Fruit fly (Drosophila melanogaster) whole organism, embryonic: ENCODE data around the gene CG12814.

Source experiments
- ATbp ChIP-seq: fragments of 200-800 bp; sonication (Bioruptor generic); optimal IDR thresholded peaks from 2 replicates; lab custom pipeline; 2017; ENCODE audit warnings: missing biosample characterization, mild to moderate bottlenecking, missing genetic modification characterization, missing genetic modification reagents
- Aef1 ChIP-seq: fragments of 200-800 bp; sonication (Bioruptor generic); IDR thresholded peaks from 3 replicates; pipeline ENCODE4 v1.3.6; 2022; ENCODE audit warnings: missing biosample characterization, missing genetic modification characterization
- Awh ChIP-seq: fragments of 200-800 bp; sonication (Bioruptor generic); IDR thresholded peaks from 2 replicates; pipeline ENCODE4, ENCODE4 v1.3.6; 2022; ENCODE audit warnings: missing biosample characterization, missing genetic modification characterization
- B-H1 ChIP-seq: fragments of 200-800 bp; sonication (Bioruptor generic); IDR thresholded peaks from 3 replicates; pipeline ENCODE4 v1.3.6; 2022; ENCODE audit warnings: missing biosample characterization, missing genetic modification characterization
- Bgb ChIP-seq: fragments of 200-800 bp; sonication (Bioruptor generic); IDR thresholded peaks from 2 replicates; pipeline ENCODE4 v1.3.6; 2022; ENCODE audit warnings: missing biosample characterization, missing genetic modification characterization; ENCODE audit not compliant: partially characterized antibody
- BtbVII ChIP-seq: fragments of 200-800 bp; sonication (Bioruptor generic); optimal IDR thresholded peaks from 3 replicates; lab custom pipeline; 2017; ENCODE audit warnings: missing biosample characterization, mild to moderate bottlenecking, missing genetic modification characterization
- C15 ChIP-seq: fragments of 200-800 bp; sonication (Bioruptor generic); IDR thresholded peaks from 3 replicates; pipeline ENCODE4 v1.3.6; 2022; ENCODE audit warnings: missing biosample characterization, missing genetic modification characterization
- CG11085 ChIP-seq: fragments of 200-800 bp; sonication (Bioruptor generic); IDR thresholded peaks from 2 replicates; pipeline ENCODE4 v1.3.6; 2022; ENCODE audit warnings: missing biosample characterization, missing genetic modification characterization
- CG12071 ChIP-seq: fragments of 200-800 bp; sonication (Bioruptor generic); optimal IDR thresholded peaks from 3 replicates; lab custom pipeline; 2018; ENCODE audit warnings: missing biosample characterization, mild to moderate bottlenecking, missing genetic modification characterization
- CG12219 ChIP-seq: fragments of 200-800 bp; sonication (Bioruptor generic); optimal IDR thresholded peaks from 3 replicates; lab custom pipeline; 2018; ENCODE audit warnings: missing biosample characterization, mild to moderate bottlenecking, missing genetic modification characterization
- CG12299 ChIP-seq: fragments of 200-800 bp; sonication (Bioruptor generic); optimal IDR thresholded peaks from 2 replicates; lab custom pipeline; 2018; ENCODE audit warnings: missing biosample characterization, mild to moderate bottlenecking, missing genetic modification characterization
- CG1233 ChIP-seq: fragments of 200-800 bp; sonication (Bioruptor generic); optimal IDR thresholded peaks from 4 replicates; lab custom pipeline; 2018; ENCODE audit warnings: missing biosample characterization, mild to moderate bottlenecking, missing genetic modification characterization
- CG12744 ChIP-seq: fragments of 200-800 bp; sonication (Bioruptor generic); optimal IDR thresholded peaks from 2 replicates; lab custom pipeline; 2016; ENCODE audit warnings: missing biosample characterization, missing genetic modification characterization
- CG14667 ChIP-seq: fragments of 200-800 bp; sonication (Bioruptor generic); IDR thresholded peaks from 2 replicates; pipeline ENCODE4 v1.3.6; 2022; ENCODE audit warnings: missing biosample characterization, missing genetic modification characterization
- CG14710 ChIP-seq: fragments of 200-800 bp; sonication (Bioruptor generic); optimal IDR thresholded peaks from 3 replicates; lab custom pipeline; 2019; ENCODE audit warnings: missing biosample characterization, mild to moderate bottlenecking, missing genetic modification characterization, moderate library complexity
- CG15696 ChIP-seq: fragments of 200-800 bp; sonication (Bioruptor generic); optimal IDR thresholded peaks from 2 replicates; lab custom pipeline; 2019; ENCODE audit warnings: missing biosample characterization, mild to moderate bottlenecking, missing genetic modification characterization, moderate library complexity
- CG16863 ChIP-seq: fragments of 200-800 bp; sonication (Bioruptor generic); optimal IDR thresholded peaks from 3 replicates; lab custom pipeline; 2016; ENCODE audit warnings: missing biosample characterization, missing genetic modification characterization
- CG17359 ChIP-seq: fragments of 200-800 bp; sonication (Bioruptor generic); optimal IDR thresholded peaks from 3 replicates; lab custom pipeline; 2018; ENCODE audit warnings: missing biosample characterization, mild to moderate bottlenecking, missing genetic modification characterization, moderate library complexity
- CG17385 ChIP-seq: fragments of 200-800 bp; sonication (Bioruptor generic); optimal IDR thresholded peaks from 3 replicates; lab custom pipeline; 2018; ENCODE audit warnings: missing biosample characterization, mild to moderate bottlenecking, missing genetic modification characterization
- CG2199 ChIP-seq: fragments of 200-800 bp; sonication (Bioruptor generic); IDR thresholded peaks from 3 replicates; pipeline ENCODE4 v1.3.6; 2022; ENCODE audit warnings: missing biosample characterization, missing genetic modification characterization
- CG31441 ChIP-seq: fragments of 200-800 bp; sonication (Bioruptor generic); IDR thresholded peaks from 2 replicates; pipeline ENCODE4 v1.3.6; 2022; ENCODE audit warnings: missing biosample characterization, missing genetic modification characterization
- CG32772 ChIP-seq: fragments of 200-800 bp; sonication (Bioruptor generic); IDR thresholded peaks from 2 replicates; pipeline ENCODE4 v1.3.6; 2022; ENCODE audit warnings: missing biosample characterization, missing genetic modification characterization
- CG6254 ChIP-seq: fragments of 200-800 bp; sonication (Bioruptor generic); optimal IDR thresholded peaks from 3 replicates; lab custom pipeline; 2017; ENCODE audit warnings: mild to moderate bottlenecking, missing biosample characterization, missing genetic modification reagents, missing genetic modification characterization
- CG7786 ChIP-seq: fragments of 200-800 bp; sonication (Bioruptor generic); optimal IDR thresholded peaks from 2 replicates; lab custom pipeline; 2016; ENCODE audit warnings: missing biosample characterization, missing genetic modification characterization
- CG7928 ChIP-seq: fragments of 200-800 bp; sonication (Bioruptor generic); optimal IDR thresholded peaks from 2 replicates; lab custom pipeline; 2017; ENCODE audit warnings: missing biosample characterization, mild to moderate bottlenecking, missing genetic modification characterization
- CG9609 ChIP-seq: fragments of 200-800 bp; sonication (Bioruptor generic); optimal IDR thresholded peaks from 3 replicates; lab custom pipeline; 2016; ENCODE audit warnings: missing biosample characterization, missing genetic modification characterization
- CG9817 ChIP-seq: fragments of 200-800 bp; sonication (Bioruptor generic); optimal IDR thresholded peaks from 2 replicates; lab custom pipeline; 2018; ENCODE audit warnings: missing biosample characterization, mild to moderate bottlenecking, missing genetic modification characterization, moderate library complexity
- CG9932 ChIP-seq: fragments of 200-800 bp; sonication (Bioruptor generic); IDR thresholded peaks from 2 replicates; pipeline ENCODE4 v1.3.6; 2022; ENCODE audit warnings: missing biosample characterization, missing genetic modification characterization
- CrebB ChIP-seq: fragments of 200-800 bp; sonication (Bioruptor generic); optimal IDR thresholded peaks from 3 replicates; lab custom pipeline; 2018; ENCODE audit warnings: missing biosample characterization, mild to moderate bottlenecking, missing genetic modification characterization
- Doc2 ChIP-seq: fragments of 200-800 bp; sonication (Bioruptor generic); IDR thresholded peaks from 2 replicates; pipeline ENCODE4 v1.3.6; 2022; ENCODE audit warnings: missing biosample characterization, missing genetic modification characterization
- HHEX ChIP-seq: fragments of 200-800 bp; sonication (Bioruptor generic); optimal IDR thresholded peaks from 3 replicates; lab custom pipeline; 2017; ENCODE audit warnings: missing biosample characterization, mild to moderate bottlenecking, missing genetic modification characterization, missing genetic modification reagents
- Hey ChIP-seq: fragments of 200-800 bp; sonication (Bioruptor generic); optimal IDR thresholded peaks from 3 replicates; lab custom pipeline; 2018; ENCODE audit warnings: missing biosample characterization, mild to moderate bottlenecking, missing genetic modification characterization
- Hmx ChIP-seq: fragments of 200-800 bp; sonication (Bioruptor generic); optimal IDR thresholded peaks from 2 replicates; lab custom pipeline; 2016; ENCODE audit warnings: missing biosample characterization, missing genetic modification characterization
- Hr39 ChIP-seq: fragments of >200 bp; optimal IDR thresholded peaks from 2 replicates; lab custom pipeline; 2017
- Hr78 ChIP-seq, 2 experiments: fragments of 200-800 bp in 1 of 2; fragments of >200 bp in 1 of 2; sonication (Bioruptor generic) in 1 of 2; optimal IDR thresholded peaks; 2 replicates each; lab custom pipeline; 2017 to 2019; ENCODE audit warnings: missing biosample characterization in 2 of 2, missing genetic modification characterization in 2 of 2, mild to moderate bottlenecking in 1 of 2, moderate library complexity in 1 of 2
- Meics ChIP-seq: fragments of 200-800 bp; sonication (Bioruptor generic); optimal IDR thresholded peaks from 2 replicates; lab custom pipeline; 2017; ENCODE audit warnings: missing biosample characterization, mild to moderate bottlenecking, missing genetic modification characterization
- amos ChIP-seq: fragments of 200-800 bp; sonication (Bioruptor generic); IDR thresholded peaks from 2 replicates; pipeline ENCODE4 v1.3.6; 2022; ENCODE audit warnings: missing biosample characterization, missing genetic modification characterization; ENCODE audit not compliant: partially characterized antibody
- crp ChIP-seq, 2 experiments: fragments of 200-800 bp; sonication (Bioruptor generic); optimal IDR thresholded peaks; 2 replicates in 1 of 2; 3 replicates in 1 of 2; lab custom pipeline; 2017; ENCODE audit warnings: missing biosample characterization in 2 of 2, missing genetic modification characterization in 2 of 2, mild to moderate bottlenecking in 1 of 2, moderate library complexity in 1 of 2
- dan ChIP-seq: fragments of 200-800 bp; sonication (Bioruptor generic); IDR thresholded peaks from 2 replicates; pipeline ENCODE4 v1.3.6; 2022; ENCODE audit warnings: missing biosample characterization, missing genetic modification characterization
- dpn ChIP-seq, 2 experiments: fragments of 200-800 bp; sonication (Bioruptor generic); optimal IDR thresholded peaks; 3 replicates each; lab custom pipeline; 2016; ENCODE audit warnings: missing biosample characterization in 2 of 2, missing genetic modification characterization in 2 of 2
- emc ChIP-seq: fragments of 200-800 bp; sonication (Bioruptor generic); optimal IDR thresholded peaks from 2 replicates; lab custom pipeline; 2016; ENCODE audit warnings: missing biosample characterization, missing genetic modification characterization
- inv ChIP-seq: fragments of 200-800 bp; sonication (Bioruptor generic); IDR thresholded peaks from 2 replicates; pipeline ENCODE4 v1.3.6; 2022; ENCODE audit warnings: missing biosample characterization, missing genetic modification characterization; ENCODE audit not compliant: partially characterized antibody
- lola ChIP-seq, 3 experiments: fragments of >200 bp in 2 of 3; fragments of 200-800 bp in 1 of 3; sonication (Bioruptor generic) in 1 of 3; optimal IDR thresholded peaks; 2 replicates each; lab custom pipeline; 2017 to 2019; ENCODE audit warnings: missing biosample characterization in 3 of 3, missing genetic modification characterization in 3 of 3, mild to moderate bottlenecking in 1 of 3, moderate library complexity in 1 of 3
- mirr ChIP-seq: fragments of 200-800 bp; sonication (Bioruptor generic); optimal IDR thresholded peaks from 3 replicates; lab custom pipeline; 2018; ENCODE audit warnings: missing biosample characterization, mild to moderate bottlenecking, missing genetic modification characterization
- otp ChIP-seq: fragments of 200-800 bp; sonication (Bioruptor generic); IDR thresholded peaks from 3 replicates; pipeline ENCODE4, ENCODE4 v1.3.6; 2022; ENCODE audit warnings: missing biosample characterization, missing genetic modification characterization
- salm ChIP-seq: fragments of 200-800 bp; sonication (Bioruptor generic); optimal IDR thresholded peaks from 2 replicates; lab custom pipeline; 2018; ENCODE audit warnings: missing biosample characterization, mild to moderate bottlenecking, missing genetic modification characterization
- sisA ChIP-seq: fragments of 200-800 bp; sonication (Bioruptor generic); IDR thresholded peaks from 2 replicates; pipeline ENCODE4 v1.3.6; 2022; ENCODE audit warnings: missing biosample characterization, missing genetic modification characterization
- so ChIP-seq: fragments of 200-800 bp; sonication (Bioruptor generic); IDR thresholded peaks from 3 replicates; pipeline ENCODE4 v1.3.6; 2022; ENCODE audit warnings: missing biosample characterization, missing genetic modification characterization
- stwl ChIP-seq: fragments of 200-800 bp; sonication (Bioruptor generic); optimal IDR thresholded peaks from 3 replicates; lab custom pipeline; 2018; ENCODE audit warnings: missing biosample characterization, mild to moderate bottlenecking, missing genetic modification characterization, moderate library complexity
- tll ChIP-seq, 2 experiments: fragments of 200-800 bp in 1 of 2; fragments of >200 bp in 1 of 2; sonication (Bioruptor generic) in 1 of 2; optimal IDR thresholded peaks; 2 replicates each; lab custom pipeline; 2017 to 2019; ENCODE audit warnings: missing biosample characterization in 2 of 2, missing genetic modification characterization in 2 of 2, mild to moderate bottlenecking in 1 of 2, moderate library complexity in 1 of 2
- vvl ChIP-seq: fragments of 200-800 bp; sonication (Bioruptor generic); IDR thresholded peaks from 2 replicates; pipeline ENCODE4 v1.3.6; 2022; ENCODE audit warnings: missing biosample characterization, missing genetic modification characterization

The CG12814 gene

DNA sequence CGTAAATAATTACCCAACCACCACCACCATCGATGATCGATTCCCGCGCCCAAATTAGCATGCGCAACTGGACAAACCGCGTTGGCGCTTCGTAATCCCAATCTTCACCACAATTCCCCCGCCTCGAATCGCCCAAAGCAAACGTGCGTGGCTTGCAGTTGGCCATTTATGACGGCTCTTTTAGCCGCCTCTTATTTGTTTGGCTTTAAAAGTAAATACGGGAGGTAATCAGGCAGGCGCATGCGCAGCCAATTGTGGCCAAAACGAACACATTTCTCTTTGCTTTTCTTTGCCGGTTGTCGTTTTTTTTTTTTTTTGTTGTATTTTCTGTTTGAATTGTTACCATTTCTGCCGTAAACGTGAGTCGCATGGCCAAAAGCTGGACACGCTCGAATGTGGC, 38.8 kb downstream of the CG12814 start:
- TF ChIP-seq ATbp (GFP tag; lab: Kevin White, UChicago) = peak; percentile 80
- TF ChIP-seq Bgb (GFP tag; lab: Robert Waterston, UW) = no peak
- TF ChIP-seq CG6254 (GFP tag; lab: Kevin White, UChicago) = no peak
- peak; percentile 60; the same call in 1 of the 2 replicates for TF ChIP-seq Awh
- no peak for TF ChIP-seq CG14710
- no peak for TF ChIP-seq lola (GFP tag; optimal IDR thresholded peaks at IDR 0.05; lab: Kevin White, UChicago)
- no peak for TF ChIP-seq CG11085 (GFP tag; lab: Robert Waterston, UW)
- TF ChIP-seq CG9932 (GFP tag; lab: Robert Waterston, UW) = no peak
- peak; percentile 42; the same call in 1 of the 2 replicates for TF ChIP-seq vvl (GFP tag; lab: Robert Waterston, UW)
- no peak for TF ChIP-seq CG15696 (tag; lab: Kevin White, UChicago)
- no peak for TF ChIP-seq CG7786
- no peak for TF ChIP-seq CG9817 (tag; lab: Kevin White, UChicago)
- no peak for TF ChIP-seq CG17385
- TF ChIP-seq Hmx (GFP tag; lab: Kevin White, UChicago) = no peak
- no peak for TF ChIP-seq CG7928 (GFP tag; lab: Kevin White, UChicago)
- TF ChIP-seq Hr78 (GFP tag; optimal IDR thresholded peaks at IDR 0.05; lab: Kevin White, UChicago) = no peak
- peak; percentile 44 for TF ChIP-seq CG17359
- TF ChIP-seq so (GFP tag; lab: Robert Waterston, UW) = no peak
- no peak for TF ChIP-seq Meics (GFP tag; lab: Kevin White, UChicago)
- TF ChIP-seq amos (GFP tag; lab: Robert Waterston, UW) = no peak
- no peak for TF ChIP-seq CG12299 (tag; lab: Kevin White, UChicago)
- no peak for TF ChIP-seq Hey
- peak; percentile 3 for TF ChIP-seq CG12219
- TF ChIP-seq stwl = no peak
- TF ChIP-seq CG2199 (GFP tag; lab: Robert Waterston, UW) = no peak
- TF ChIP-seq inv (GFP tag; lab: Robert Waterston, UW) = no peak
- no peak for TF ChIP-seq dan
- no peak for TF ChIP-seq BtbVII (GFP tag; lab: Kevin White, UChicago)
- TF ChIP-seq B-H1 (GFP tag; lab: Robert Waterston, UW) = no peak
- TF ChIP-seq emc (GFP tag; lab: Kevin White, UChicago) = no peak
- TF ChIP-seq CG14667 (GFP tag; lab: Robert Waterston, UW) = no peak
- no peak for TF ChIP-seq CG31441
- no peak for TF ChIP-seq otp (GFP tag; lab: Robert Waterston, UW)
- TF ChIP-seq CG12071 (GFP tag; lab: Kevin White, UChicago) = peak; percentile 6
- TF ChIP-seq Aef1 = no peak
- no peak for TF ChIP-seq CG9609 (GFP tag; lab: Kevin White, UChicago)
- TF ChIP-seq dpn (GFP tag; optimal IDR thresholded peaks at IDR 0.05; lab: Kevin White, UChicago) = no peak
- no peak for TF ChIP-seq tll (GFP tag; optimal IDR thresholded peaks at IDR 0.05; lab: Kevin White, UChicago)
- no peak for TF ChIP-seq CG16863 (GFP tag; lab: Kevin White, UChicago)
- no peak for TF ChIP-seq sisA (GFP tag; lab: Robert Waterston, UW)
- TF ChIP-seq HHEX (GFP tag; lab: Kevin White, UChicago) = no peak
- no peak for TF ChIP-seq C15 (GFP tag; lab: Robert Waterston, UW)
- TF ChIP-seq salm (tag; lab: Kevin White, UChicago) = no peak
- no peak for TF ChIP-seq CG32772 (GFP tag; lab: Robert Waterston, UW)
- no peak for TF ChIP-seq Doc2 (GFP tag; lab: Robert Waterston, UW)
- no peak for TF ChIP-seq mirr
- no peak for TF ChIP-seq crp (GFP tag; optimal IDR thresholded peaks at IDR 0.05; lab: Kevin White, UChicago)
- no peak for TF ChIP-seq CrebB
- no peak for TF ChIP-seq Hr39
- TF ChIP-seq CG12744 = no peak
- no peak for TF ChIP-seq CG1233
